Worm (Caenorhabditis elegans) whole organism, L3 larva: ENCODE measurements around the gene srx-34.

Source experiments
- fkh-10 ChIP-seq: sonication (generic microtip); optimal IDR thresholded peaks from 2 replicates; lab custom pipeline; 2017; ENCODE audit warnings: missing biosample characterization, missing genetic modification reagents, missing genetic modification characterization
- jun-1 ChIP-seq: fragments of 150-350 bp; optimal IDR thresholded peaks from 2 replicates; lab custom pipeline; 2014; ENCODE audit warnings: missing biosample characterization, missing genetic modification reagents, missing genetic modification characterization
- nhr-76 ChIP-seq: fragments of 150-350 bp; sonication (generic microtip); optimal IDR thresholded peaks from 5 replicates; lab custom pipeline; 2014; ENCODE audit warnings: missing biosample characterization, missing genetic modification characterization
- pqm-1 ChIP-seq: fragments of 150-350 bp; optimal IDR thresholded peaks from 2 replicates; lab custom pipeline; 2017; ENCODE audit warnings: missing biosample characterization, missing genetic modification characterization, inconsistent platforms
- ztf-4 ChIP-seq: fragments of 150-350 bp; optimal IDR thresholded peaks from 2 replicates; lab custom pipeline; 2014; ENCODE audit warnings: missing biosample characterization, missing genetic modification characterization

DNA sequence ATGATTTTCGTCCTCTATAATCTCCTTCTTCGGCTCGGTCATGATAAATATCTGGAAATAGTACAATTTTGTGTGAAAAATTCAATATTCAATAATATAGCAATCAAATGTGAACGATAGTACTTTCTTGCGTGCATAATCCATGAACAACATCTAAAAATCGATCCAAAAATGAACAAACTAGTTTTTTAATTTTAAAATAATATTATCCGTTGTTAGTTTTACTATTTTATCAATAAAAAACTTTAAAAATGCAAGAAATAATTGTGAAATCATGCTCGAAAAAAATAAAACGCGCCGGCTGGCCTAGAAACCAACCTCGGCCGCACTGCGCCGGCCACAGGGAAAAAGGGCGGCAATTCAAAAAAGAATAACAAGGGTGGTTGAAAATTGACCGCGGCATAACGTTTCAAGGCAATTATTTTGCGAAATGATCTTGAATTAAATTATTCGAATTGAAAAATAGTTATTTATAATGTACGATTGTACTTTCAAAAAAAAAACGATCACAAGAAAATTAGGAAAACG is 35.4 kb downstream of the srx-34 start, which contains the start of gene mys-1:
- TF ChIP-seq jun-1 (tag; lab: Kevin White, UChicago) (no peak), fkh-10 (GFP tag; lab: Kevin White, UChicago) (no peak), nhr-76 (tag; lab: Kevin White, UChicago) (no peak), ztf-4 (tag; lab: Kevin White, UChicago) (no peak), pqm-1 (no peak)
